Worm (Caenorhabditis elegans) whole organism, L3 larva: Measurements from ENCODE around the gene gos-28.

ENCODE experiments used
- R02D3.7 ChIP-seq: fragments of 150-350 bp; optimal IDR thresholded peaks from 2 replicates; lab custom pipeline; 2014; ENCODE audit warnings: missing biosample characterization, missing genetic modification characterization
- ZK546.5 ChIP-seq: sonication (generic microtip); optimal IDR thresholded peaks from 2 replicates; lab custom pipeline; 2017; ENCODE audit warnings: missing biosample characterization, missing genetic modification characterization
- aly-2 ChIP-seq: fragments of 150-350 bp; optimal IDR thresholded peaks from 2 replicates; lab custom pipeline; 2014; ENCODE audit warnings: missing biosample characterization, missing genetic modification characterization
- ama-1 ChIP-seq: fragments of 150-350 bp; optimal IDR thresholded peaks from 2 replicates; lab custom pipeline; 2018
- ceh-16 ChIP-seq: sonication (generic microtip); optimal IDR thresholded peaks from 2 replicates; lab custom pipeline; 2017; ENCODE audit warnings: missing biosample characterization, missing genetic modification characterization
- ceh-28 ChIP-seq: fragments of 150-350 bp; optimal IDR thresholded peaks from 2 replicates; lab custom pipeline; 2014; ENCODE audit warnings: missing biosample characterization, missing genetic modification reagents, missing genetic modification characterization
- ceh-82 ChIP-seq: fragments of 150-350 bp; optimal IDR thresholded peaks from 2 replicates; lab custom pipeline; 2014; ENCODE audit warnings: missing biosample characterization, missing genetic modification characterization
- ceh-9 ChIP-seq: sonication (generic microtip); optimal IDR thresholded peaks from 2 replicates; lab custom pipeline; 2018; ENCODE audit warnings: missing biosample characterization, missing genetic modification characterization
- daf-12 ChIP-seq: fragments of 150-350 bp; optimal IDR thresholded peaks from 2 replicates; lab custom pipeline; 2014; ENCODE audit warnings: missing biosample characterization, missing genetic modification reagents, missing genetic modification characterization
- egl-27 ChIP-seq: sonication (generic microtip); optimal IDR thresholded peaks from 4 replicates; lab custom pipeline; 2017; ENCODE audit warnings: missing biosample characterization, missing genetic modification reagents, missing genetic modification characterization
- egl-5 ChIP-seq: fragments of 150-350 bp; optimal IDR thresholded peaks from 2 replicates; lab custom pipeline; 2017; ENCODE audit warnings: missing biosample characterization, missing genetic modification reagents, missing genetic modification characterization, inconsistent platforms
- elt-1 ChIP-seq: fragments of 150-350 bp; optimal IDR thresholded peaks from 2 replicates; lab custom pipeline; 2014; ENCODE audit warnings: missing biosample characterization, missing genetic modification characterization
- elt-2 ChIP-seq: sonication (generic microtip); optimal IDR thresholded peaks from 2 replicates; lab custom pipeline; 2016; ENCODE audit warnings: missing genetic modification reagents, mild to moderate bottlenecking, missing genetic modification characterization, missing compliant biosample characterization
- elt-3 ChIP-seq, 3 experiments: fragments of 150-350 bp in 1 of 3; sonication (generic microtip) in 2 of 3; optimal IDR thresholded peaks; 2 replicates in 2 of 3; 4 replicates in 1 of 3; lab custom pipeline; 2014 to 2017; ENCODE audit warnings: missing biosample characterization in 3 of 3, missing genetic modification characterization in 3 of 3
- eor-1 ChIP-seq, 2 experiments: fragments of 150-350 bp; optimal IDR thresholded peaks; 2 replicates each; lab custom pipeline; 2014 to 2018; ENCODE audit warnings: missing biosample characterization in 2 of 2, missing genetic modification characterization in 2 of 2
- fkh-10 ChIP-seq: sonication (generic microtip); optimal IDR thresholded peaks from 2 replicates; lab custom pipeline; 2017; ENCODE audit warnings: missing biosample characterization, missing genetic modification reagents, missing genetic modification characterization
- fkh-2 ChIP-seq: fragments of 150-350 bp; optimal IDR thresholded peaks from 2 replicates; lab custom pipeline; 2014; ENCODE audit warnings: missing biosample characterization, missing genetic modification reagents, missing genetic modification characterization
- fos-1 ChIP-seq: fragments of 150-350 bp; optimal IDR thresholded peaks from 2 replicates; lab custom pipeline; 2014; ENCODE audit warnings: missing biosample characterization, missing genetic modification characterization
- hmg-11 ChIP-seq: sonication (generic microtip); optimal IDR thresholded peaks from 2 replicates; lab custom pipeline; 2016; ENCODE audit warnings: missing genetic modification characterization, missing compliant biosample characterization
- jun-1 ChIP-seq: fragments of 150-350 bp; optimal IDR thresholded peaks from 2 replicates; lab custom pipeline; 2014; ENCODE audit warnings: missing biosample characterization, missing genetic modification reagents, missing genetic modification characterization
- lin-15B ChIP-seq: fragments of 150-350 bp; optimal IDR thresholded peaks from 2 replicates; lab custom pipeline; 2014; ENCODE audit warnings: missing biosample characterization, missing genetic modification characterization
- lin-39 ChIP-seq: fragments of 150-350 bp; optimal IDR thresholded peaks from 2 replicates; lab custom pipeline; 2018; ENCODE audit warnings: missing biosample characterization, missing genetic modification reagents, missing genetic modification characterization
- lsy-12 ChIP-seq: sonication (generic microtip); optimal IDR thresholded peaks from 2 replicates; lab custom pipeline; 2016; ENCODE audit warnings: mild to moderate bottlenecking, missing genetic modification characterization, missing compliant biosample characterization
- mdl-1 ChIP-seq: fragments of 150-350 bp; optimal IDR thresholded peaks from 2 replicates; lab custom pipeline; 2014; ENCODE audit warnings: missing biosample characterization, missing genetic modification characterization
- mml-1 ChIP-seq: fragments of 150-350 bp; sonication (generic microtip); optimal IDR thresholded peaks from 3 replicates; lab custom pipeline; 2014; ENCODE audit warnings: missing biosample characterization, missing genetic modification characterization
- nfya-1 ChIP-seq: sonication (generic microtip); optimal IDR thresholded peaks from 2 replicates; lab custom pipeline; 2017; ENCODE audit warnings: missing genetic modification characterization, mild to moderate bottlenecking, missing compliant biosample characterization, antibody characterized with exemption, moderate library complexity; ENCODE audit not compliant: insufficient read depth
- nhr-11 ChIP-seq: fragments of 150-350 bp; optimal IDR thresholded peaks from 2 replicates; lab custom pipeline; 2014; ENCODE audit warnings: missing biosample characterization, missing genetic modification characterization
- nhr-12 ChIP-seq: fragments of 150-350 bp; optimal IDR thresholded peaks from 2 replicates; lab custom pipeline; 2014; ENCODE audit warnings: missing biosample characterization, missing genetic modification characterization
- nhr-23 ChIP-seq: fragments of 150-350 bp; optimal IDR thresholded peaks from 2 replicates; lab custom pipeline; 2014; ENCODE audit warnings: missing biosample characterization, missing genetic modification reagents, missing genetic modification characterization
- nhr-237 ChIP-seq: fragments of 150-350 bp; optimal IDR thresholded peaks from 2 replicates; lab custom pipeline; 2014; ENCODE audit warnings: missing biosample characterization, missing genetic modification characterization
- nhr-25 ChIP-seq: sonication (generic microtip); optimal IDR thresholded peaks from 2 replicates; lab custom pipeline; 2017; ENCODE audit warnings: missing biosample characterization, missing genetic modification characterization
- nhr-28 ChIP-seq: fragments of 150-350 bp; optimal IDR thresholded peaks from 2 replicates; lab custom pipeline; 2014; ENCODE audit warnings: missing biosample characterization, missing genetic modification characterization
- nhr-43 ChIP-seq: sonication (generic microtip); optimal IDR thresholded peaks from 2 replicates; lab custom pipeline; 2016; ENCODE audit warnings: mild to moderate bottlenecking, missing genetic modification characterization, missing compliant biosample characterization; ENCODE audit not compliant: poor library complexity, severe bottlenecking
- nhr-67 ChIP-seq: fragments of 150-350 bp; optimal IDR thresholded peaks from 2 replicates; lab custom pipeline; 2014; ENCODE audit warnings: missing biosample characterization, missing genetic modification characterization
- nhr-76 ChIP-seq: fragments of 150-350 bp; sonication (generic microtip); optimal IDR thresholded peaks from 5 replicates; lab custom pipeline; 2014; ENCODE audit warnings: missing biosample characterization, missing genetic modification characterization
- nhr-77 ChIP-seq: fragments of 150-350 bp; optimal IDR thresholded peaks from 2 replicates; lab custom pipeline; 2014; ENCODE audit warnings: missing biosample characterization, missing genetic modification characterization
- pha-4 ChIP-seq: fragments of 150-350 bp; optimal IDR thresholded peaks from 2 replicates; lab custom pipeline; 2014; ENCODE audit warnings: missing biosample characterization, missing genetic modification reagents, missing genetic modification characterization
- pqm-1 ChIP-seq: fragments of 150-350 bp; optimal IDR thresholded peaks from 2 replicates; lab custom pipeline; 2017; ENCODE audit warnings: missing biosample characterization, missing genetic modification characterization, inconsistent platforms
- sea-2 ChIP-seq: fragments of 150-350 bp; sonication (generic microtip); optimal IDR thresholded peaks from 4 replicates; lab custom pipeline; 2014; ENCODE audit warnings: missing biosample characterization, missing genetic modification reagents, missing genetic modification characterization
- skn-1 ChIP-seq: fragments of 150-350 bp; optimal IDR thresholded peaks from 2 replicates; lab custom pipeline; 2014; ENCODE audit warnings: missing biosample characterization, missing genetic modification characterization
- snpc-4 ChIP-seq: fragments of 150-350 bp; optimal IDR thresholded peaks from 2 replicates; lab custom pipeline; 2014; ENCODE audit warnings: missing biosample characterization, missing genetic modification characterization
- tbx-2 ChIP-seq: sonication (generic microtip); optimal IDR thresholded peaks from 2 replicates; lab custom pipeline; 2016; ENCODE audit warnings: mild to moderate bottlenecking, missing genetic modification characterization, missing compliant biosample characterization
- unc-39 ChIP-seq: sonication (generic microtip); optimal IDR thresholded peaks from 4 replicates; lab custom pipeline; 2017; ENCODE audit warnings: missing biosample characterization, missing genetic modification characterization
- unc-62 ChIP-seq: fragments of 150-350 bp; sonication (generic microtip); optimal IDR thresholded peaks from 4 replicates; lab custom pipeline; 2014; ENCODE audit warnings: missing biosample characterization, missing genetic modification reagents, missing genetic modification characterization
- zag-1 ChIP-seq: fragments of 150-350 bp; optimal IDR thresholded peaks from 2 replicates; lab custom pipeline; 2014; ENCODE audit warnings: missing biosample characterization, missing genetic modification characterization
- ztf-11 ChIP-seq: fragments of 150-350 bp; optimal IDR thresholded peaks from 2 replicates; lab custom pipeline; 2014; ENCODE audit warnings: missing biosample characterization, missing genetic modification characterization
- ztf-4 ChIP-seq: fragments of 150-350 bp; optimal IDR thresholded peaks from 2 replicates; lab custom pipeline; 2014; ENCODE audit warnings: missing biosample characterization, missing genetic modification characterization

Gene gos-28

DNA sequence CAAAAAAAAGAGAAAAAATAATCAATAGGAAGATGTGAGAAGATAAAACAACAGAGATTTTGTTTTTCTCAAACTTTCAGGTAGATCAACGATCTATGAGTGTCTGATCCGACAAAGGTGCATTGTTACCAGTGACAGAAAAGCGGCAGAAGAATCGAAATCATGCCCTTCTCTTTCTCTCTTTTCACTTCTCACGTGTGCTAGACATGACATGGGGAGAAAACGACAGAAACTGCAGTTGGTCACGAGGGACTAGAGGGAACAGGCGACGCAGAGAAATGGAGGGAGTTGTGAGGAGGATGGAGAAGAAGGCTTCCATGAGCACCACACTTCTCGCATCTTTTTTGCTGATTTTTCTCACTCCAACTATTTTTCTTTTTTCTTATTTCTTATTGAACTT lies 13.8 kb downstream of the gos-28 start, which contains the start of gene F56C9.10:
TSS of gene F56C9.10 (minus strand) at position 97 of the 400 bp plus-strand sequence.
- no peak for TF ChIP-seq elt-1
- no peak for TF ChIP-seq aly-2 (tag; lab: Kevin White, UChicago)
- no peak for TF ChIP-seq ceh-82 (tag; lab: Kevin White, UChicago)
- no peak for TF ChIP-seq nhr-77 (tag; lab: Kevin White, UChicago)
- TF ChIP-seq pha-4 (tag; lab: Kevin White, UChicago) = peak; percentile 55
- TF ChIP-seq egl-27 (tag; lab: Kevin White, UChicago) = peak; percentile 44
- peak; percentile 88 for TF ChIP-seq unc-62 (GFP tag; lab: Kevin White, UChicago)
- peak; percentile 33 for TF ChIP-seq tbx-2
- TF ChIP-seq ceh-28 (tag; lab: Kevin White, UChicago) = peak; percentile 44
- peak; percentile 72 for TF ChIP-seq nhr-25
- TF ChIP-seq nhr-28 (tag; lab: Kevin White, UChicago) = no peak
- TF ChIP-seq nhr-12 (tag; lab: Kevin White, UChicago) = no peak
- TF ChIP-seq mml-1 (tag; lab: Kevin White, UChicago) = no peak
- peak; percentile 59 for TF ChIP-seq elt-2 (tag; lab: Kevin White, UChicago)
- peak; percentile 81 for TF ChIP-seq nhr-23 (tag; lab: Kevin White, UChicago)
- no peak for TF ChIP-seq eor-1 (tag; optimal IDR thresholded peaks at IDR 0.05; lab: Kevin White, UChicago)
- TF ChIP-seq snpc-4 (tag; lab: Kevin White, UChicago) = peak; percentile 78
- TF ChIP-seq daf-12 (tag; lab: Kevin White, UChicago) = no peak
- TF ChIP-seq ama-1 (lab: Kevin White, UChicago) = peak; percentile 80
- TF ChIP-seq ceh-16 = no peak
- TF ChIP-seq ceh-9 (tag; lab: Kevin White, UChicago) = no peak
- TF ChIP-seq elt-3 (tag; optimal IDR thresholded peaks at IDR 0.05; lab: Kevin White, UChicago) = no peak
- peak; percentile 58 for TF ChIP-seq hmg-11 (tag; lab: Kevin White, UChicago)
- peak; percentile 77 for TF ChIP-seq lsy-12
- TF ChIP-seq fkh-10 (GFP tag; lab: Kevin White, UChicago) = no peak
- peak; percentile 38 for TF ChIP-seq R02D3.7
- TF ChIP-seq nhr-237 (tag; lab: Kevin White, UChicago) = no peak
- TF ChIP-seq ZK546.5 = no peak
- no peak for TF ChIP-seq sea-2
- TF ChIP-seq lin-15B (tag; lab: Kevin White, UChicago) = peak; percentile 82
- peak; percentile 22 for TF ChIP-seq skn-1 (tag; lab: Kevin White, UChicago)
- TF ChIP-seq zag-1 (tag; lab: Kevin White, UChicago) = no peak
- TF ChIP-seq egl-5 = no peak
- peak; percentile 84 for TF ChIP-seq jun-1 (tag; lab: Kevin White, UChicago)
- TF ChIP-seq pqm-1 (tag; lab: Kevin White, UChicago) = peak; percentile 1
- TF ChIP-seq unc-39 (tag; lab: Kevin White, UChicago) = no peak
- no peak for TF ChIP-seq nhr-67 (tag; lab: Kevin White, UChicago)
- peak; percentile 92 for TF ChIP-seq nhr-11 (tag; lab: Kevin White, UChicago)
- TF ChIP-seq lin-39 (tag; lab: Kevin White, UChicago) = peak; percentile 84
- peak; percentile 88 for TF ChIP-seq nfya-1 (tag; lab: Kevin White, UChicago)
- TF ChIP-seq fos-1 (tag; lab: Kevin White, UChicago) = no peak
- TF ChIP-seq mdl-1 (tag; lab: Kevin White, UChicago) = peak; percentile 96
- no peak for TF ChIP-seq nhr-76 (tag; lab: Kevin White, UChicago)
- peak; percentile 78 for TF ChIP-seq nhr-43 (tag; lab: Kevin White, UChicago)
- TF ChIP-seq ztf-4 (tag; lab: Kevin White, UChicago) = peak; percentile 68
- TF ChIP-seq ztf-11 (tag; lab: Kevin White, UChicago) = no peak
- no peak for TF ChIP-seq fkh-2
